Fruit fly (Drosophila melanogaster) whole organism, embryonic: ENCODE measurements around the gene Fit2.
A peak's percentile ranks its signal among the peaks of the same experiment; 100 is the strongest.

Experiments used
- ATbp ChIP-seq: fragments of 200-800 bp; sonication (Bioruptor generic); optimal IDR thresholded peaks from 2 replicates; lab custom pipeline; 2017; ENCODE audit warnings: missing biosample characterization, mild to moderate bottlenecking, missing genetic modification characterization, missing genetic modification reagents
- BEAF-32 ChIP-seq: fragments of 200-800 bp; sonication (Bioruptor generic); optimal IDR thresholded peaks from 3 replicates; lab custom pipeline; 2017; ENCODE audit warnings: missing biosample characterization, missing genetic modification characterization, mild to moderate bottlenecking, moderate library complexity, missing genetic modification reagents
- CG10654 ChIP-seq: fragments of 200-800 bp; sonication (Bioruptor generic); optimal IDR thresholded peaks from 2 replicates; lab custom pipeline; 2016; ENCODE audit warnings: missing biosample characterization, missing genetic modification characterization
- CG11085 ChIP-seq: fragments of 200-800 bp; sonication (Bioruptor generic); IDR thresholded peaks from 2 replicates; pipeline ENCODE4 v1.3.6; 2022; ENCODE audit warnings: missing biosample characterization, missing genetic modification characterization
- CG11695 ChIP-seq: fragments of 200-800 bp; sonication (Bioruptor generic); IDR thresholded peaks from 3 replicates; pipeline ENCODE4 v1.3.6; 2022; ENCODE audit warnings: missing biosample characterization, missing genetic modification characterization
- CG13624 ChIP-seq: fragments of 200-800 bp; sonication (Bioruptor generic); optimal IDR thresholded peaks from 2 replicates; lab custom pipeline; 2016; ENCODE audit warnings: missing biosample characterization, missing genetic modification characterization
- CG14014 ChIP-seq: fragments of 200-800 bp; sonication (Bioruptor generic); IDR thresholded peaks from 2 replicates; pipeline ENCODE4 v1.3.6; 2022; ENCODE audit warnings: missing biosample characterization, missing genetic modification characterization
- CG15269 ChIP-seq: fragments of 200-800 bp; sonication (Bioruptor generic); optimal IDR thresholded peaks from 2 replicates; lab custom pipeline; 2018; ENCODE audit warnings: missing biosample characterization, mild to moderate bottlenecking, missing genetic modification characterization, moderate library complexity
- CG16813 ChIP-seq: fragments of 200-800 bp; sonication (Bioruptor generic); IDR thresholded peaks from 3 replicates; pipeline ENCODE4 v1.3.6; 2022; ENCODE audit warnings: missing biosample characterization, missing genetic modification characterization; ENCODE audit not compliant: partially characterized antibody
- CG17361 ChIP-seq: fragments of 200-800 bp; sonication (Bioruptor generic); IDR thresholded peaks from 3 replicates; pipeline ENCODE4 v1.3.6; 2022; ENCODE audit warnings: missing biosample characterization, missing genetic modification characterization
- CG17612 ChIP-seq: fragments of 200-800 bp; sonication (Bioruptor generic); IDR thresholded peaks from 2 replicates; pipeline ENCODE4 v1.3.6; 2022; ENCODE audit warnings: missing biosample characterization, missing genetic modification characterization
- CG18262 ChIP-seq: fragments of 200-800 bp; optimal IDR thresholded peaks from 3 replicates; lab custom pipeline; 2019; ENCODE audit warnings: missing biosample characterization, mild to moderate bottlenecking, missing genetic modification characterization, moderate library complexity
- CG1832 ChIP-seq: fragments of 200-800 bp; sonication (Bioruptor generic); optimal IDR thresholded peaks from 2 replicates; lab custom pipeline; 2017; ENCODE audit warnings: missing biosample characterization, mild to moderate bottlenecking, missing genetic modification characterization, inconsistent platforms
- CG2712 ChIP-seq: fragments of 200-800 bp; optimal IDR thresholded peaks from 3 replicates; lab custom pipeline; 2019; ENCODE audit warnings: missing biosample characterization, mild to moderate bottlenecking, missing genetic modification characterization, moderate library complexity
- CG30431 ChIP-seq: fragments of 200-800 bp; sonication (Bioruptor generic); optimal IDR thresholded peaks from 2 replicates; lab custom pipeline; 2017; ENCODE audit warnings: missing biosample characterization, missing genetic modification characterization
- CG31388 ChIP-seq: fragments of 200-800 bp; sonication (Bioruptor generic); optimal IDR thresholded peaks from 2 replicates; lab custom pipeline; 2016; ENCODE audit warnings: missing biosample characterization, missing genetic modification characterization
- CG34422 ChIP-seq: fragments of 200-800 bp; sonication (Bioruptor generic); IDR thresholded peaks from 3 replicates; pipeline ENCODE4 v1.3.6; 2022; ENCODE audit warnings: missing biosample characterization, missing genetic modification characterization
- CG4617 ChIP-seq: fragments of 200-800 bp; sonication (Bioruptor generic); optimal IDR thresholded peaks from 3 replicates; lab custom pipeline; 2016; ENCODE audit warnings: missing biosample characterization, missing genetic modification characterization, borderline replicate concordance
- CG6854 ChIP-seq: fragments of 200-800 bp; sonication (Bioruptor generic); optimal IDR thresholded peaks from 3 replicates; lab custom pipeline; 2017; ENCODE audit warnings: missing biosample characterization, mild to moderate bottlenecking, missing genetic modification characterization
- CG7963 ChIP-seq: fragments of 200-800 bp; sonication (Bioruptor generic); IDR thresholded peaks from 3 replicates; pipeline ENCODE4 v1.3.6; 2022; ENCODE audit warnings: missing biosample characterization, missing genetic modification characterization; ENCODE audit not compliant: partially characterized antibody
- CG8359 ChIP-seq: fragments of 200-800 bp; sonication (Bioruptor generic); optimal IDR thresholded peaks from 2 replicates; lab custom pipeline; 2017; ENCODE audit warnings: missing biosample characterization, mild to moderate bottlenecking, missing genetic modification characterization, borderline replicate concordance
- CG8765 ChIP-seq: fragments of 200-800 bp; sonication (Bioruptor generic); IDR thresholded peaks from 2 replicates; pipeline ENCODE4 v1.3.6; 2022; ENCODE audit warnings: missing biosample characterization, missing genetic modification characterization
- CG9932 ChIP-seq: fragments of 200-800 bp; sonication (Bioruptor generic); IDR thresholded peaks from 2 replicates; pipeline ENCODE4 v1.3.6; 2022; ENCODE audit warnings: missing biosample characterization, missing genetic modification characterization
- Dll ChIP-seq: fragments of 200-800 bp; sonication (Bioruptor generic); IDR thresholded peaks from 4 replicates; pipeline ENCODE4 v1.3.6; 2022; ENCODE audit warnings: missing biosample characterization, missing genetic modification characterization; ENCODE audit not compliant: partially characterized antibody
- Dp ChIP-seq: fragments of 200-800 bp; sonication (Bioruptor generic); optimal IDR thresholded peaks from 2 replicates; lab custom pipeline; 2018; ENCODE audit warnings: missing biosample characterization, mild to moderate bottlenecking, missing genetic modification characterization, moderate library complexity
- HLH4C ChIP-seq: fragments of 200-800 bp; sonication (Bioruptor generic); IDR thresholded peaks from 3 replicates; pipeline ENCODE4 v1.3.6; 2022; ENCODE audit warnings: missing biosample characterization, missing genetic modification characterization; ENCODE audit not compliant: partially characterized antibody
- Hmr ChIP-seq: fragments of 200-800 bp; sonication (Bioruptor generic); optimal IDR thresholded peaks from 3 replicates; lab custom pipeline; 2017; ENCODE audit warnings: mild to moderate bottlenecking, missing biosample characterization, missing genetic modification reagents, missing genetic modification characterization
- Hr78 ChIP-seq, 2 experiments: fragments of 200-800 bp in 1 of 2; fragments of >200 bp in 1 of 2; sonication (Bioruptor generic) in 1 of 2; optimal IDR thresholded peaks; 2 replicates each; lab custom pipeline; 2017 to 2019; ENCODE audit warnings: missing biosample characterization in 2 of 2, missing genetic modification characterization in 2 of 2, mild to moderate bottlenecking in 1 of 2, moderate library complexity in 1 of 2
- Lpt ChIP-seq: fragments of >200 bp; optimal IDR thresholded peaks from 2 replicates; lab custom pipeline; 2018; ENCODE audit warnings: missing biosample characterization, missing genetic modification characterization
- Mes4 ChIP-seq: fragments of 200-800 bp; sonication (Bioruptor generic); optimal IDR thresholded peaks from 2 replicates; lab custom pipeline; 2016; ENCODE audit warnings: missing biosample characterization, missing genetic modification characterization
- Vsx1 ChIP-seq: fragments of 200-800 bp; sonication (Bioruptor generic); optimal IDR thresholded peaks from 2 replicates; lab custom pipeline; 2017; ENCODE audit warnings: missing biosample characterization, mild to moderate bottlenecking, missing genetic modification characterization, missing genetic modification reagents
- amos ChIP-seq: fragments of 200-800 bp; sonication (Bioruptor generic); IDR thresholded peaks from 2 replicates; pipeline ENCODE4 v1.3.6; 2022; ENCODE audit warnings: missing biosample characterization, missing genetic modification characterization; ENCODE audit not compliant: partially characterized antibody
- bbx ChIP-seq: fragments of 200-800 bp; sonication (Bioruptor generic); IDR thresholded peaks from 2 replicates; pipeline ENCODE4 v1.3.6; 2022; ENCODE audit warnings: missing biosample characterization, missing genetic modification characterization; ENCODE audit not compliant: partially characterized antibody
- cato ChIP-seq: fragments of 200-800 bp; sonication (Bioruptor generic); optimal IDR thresholded peaks from 2 replicates; lab custom pipeline; 2016; ENCODE audit warnings: missing biosample characterization, missing genetic modification characterization, borderline replicate concordance
- exex ChIP-seq: fragments of 200-800 bp; sonication (Bioruptor generic); optimal IDR thresholded peaks from 4 replicates; lab custom pipeline; 2018; ENCODE audit warnings: missing biosample characterization, mild to moderate bottlenecking, missing genetic modification characterization, moderate library complexity
- eyg ChIP-seq: fragments of 200-800 bp; sonication (Bioruptor generic); optimal IDR thresholded peaks from 3 replicates; lab custom pipeline; 2016; ENCODE audit warnings: missing biosample characterization, missing genetic modification characterization
- gem ChIP-seq: fragments of 200-800 bp; sonication (Bioruptor generic); optimal IDR thresholded peaks from 2 replicates; lab custom pipeline; 2019; ENCODE audit warnings: missing biosample characterization, mild to moderate bottlenecking, missing genetic modification characterization, moderate library complexity
- hbn ChIP-seq: fragments of 200-800 bp; sonication (Bioruptor generic); IDR thresholded peaks from 2 replicates; pipeline ENCODE4 v1.3.6; 2022; ENCODE audit warnings: missing biosample characterization, missing genetic modification characterization; ENCODE audit not compliant: partially characterized antibody
- ken ChIP-seq: fragments of 200-800 bp; sonication (Bioruptor generic); IDR thresholded peaks from 3 replicates; pipeline ENCODE4 v1.3.6; 2022; ENCODE audit warnings: missing biosample characterization, missing genetic modification characterization
- nerfin-2 ChIP-seq: fragments of 200-800 bp; sonication (Bioruptor generic); IDR thresholded peaks from 2 replicates; pipeline ENCODE4 v1.3.6; 2022; ENCODE audit warnings: missing biosample characterization, missing genetic modification characterization; ENCODE audit not compliant: partially characterized antibody
- nmo ChIP-seq: fragments of 200-800 bp; sonication (Bioruptor generic); optimal IDR thresholded peaks from 2 replicates; lab custom pipeline; 2018; ENCODE audit warnings: missing biosample characterization, mild to moderate bottlenecking, missing genetic modification characterization, moderate library complexity
- pb ChIP-seq: fragments of 200-800 bp; sonication (Bioruptor generic); optimal IDR thresholded peaks from 3 replicates; lab custom pipeline; 2016; ENCODE audit warnings: missing biosample characterization, missing genetic modification characterization
- ranshi ChIP-seq: fragments of 200-800 bp; sonication (Bioruptor generic); IDR thresholded peaks from 2 replicates; pipeline ENCODE4 v1.3.6; 2022; ENCODE audit warnings: missing biosample characterization, missing genetic modification characterization
- salm ChIP-seq: fragments of 200-800 bp; sonication (Bioruptor generic); optimal IDR thresholded peaks from 2 replicates; lab custom pipeline; 2018; ENCODE audit warnings: missing biosample characterization, mild to moderate bottlenecking, missing genetic modification characterization
- sima ChIP-seq: fragments of 200-800 bp; sonication (Bioruptor generic); optimal IDR thresholded peaks from 2 replicates; lab custom pipeline; 2016; ENCODE audit warnings: missing biosample characterization, missing genetic modification characterization
- sqz ChIP-seq: fragments of 200-800 bp; sonication (Bioruptor generic); optimal IDR thresholded peaks from 3 replicates; lab custom pipeline; 2018; ENCODE audit warnings: missing biosample characterization, mild to moderate bottlenecking, missing genetic modification characterization
- unc-4 ChIP-seq: fragments of 200-800 bp; sonication (Bioruptor generic); IDR thresholded peaks from 2 replicates; pipeline ENCODE4 v1.3.6; 2022; ENCODE audit warnings: missing biosample characterization, missing genetic modification characterization; ENCODE audit not compliant: partially characterized antibody
- vnd ChIP-seq: fragments of 200-800 bp; sonication (Bioruptor generic); IDR thresholded peaks from 3 replicates; pipeline ENCODE4 v1.3.6; 2022; ENCODE audit warnings: missing biosample characterization, missing genetic modification characterization; ENCODE audit not compliant: partially characterized antibody
- yki ChIP-seq: fragments of >200 bp; optimal IDR thresholded peaks from 3 replicates; lab custom pipeline; 2018
- zen2 ChIP-seq: fragments of 200-800 bp; sonication (Bioruptor generic); IDR thresholded peaks from 3 replicates; pipeline ENCODE4 v1.3.6; 2022; ENCODE audit warnings: missing biosample characterization, missing genetic modification characterization; ENCODE audit not compliant: partially characterized antibody

Gene Fit2

DNA sequence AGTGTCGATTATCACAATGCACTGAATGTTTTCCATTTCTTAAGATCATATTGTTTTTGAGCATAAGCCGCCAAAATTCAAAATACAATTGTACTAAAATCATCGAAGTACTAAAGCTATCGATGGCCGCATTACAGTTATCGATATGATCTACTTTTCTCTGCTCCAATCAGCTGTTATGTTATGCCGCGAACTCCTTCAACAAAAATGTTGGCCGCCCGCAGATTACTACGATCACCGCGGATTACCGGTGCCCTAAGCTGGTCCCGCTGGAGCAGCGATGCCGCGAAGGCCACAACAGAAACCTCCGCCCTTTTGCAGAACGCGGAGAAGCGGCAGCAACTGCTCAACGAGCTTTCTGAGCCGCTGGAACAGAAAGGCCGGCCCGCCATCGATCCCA lies 11.4 kb downstream of the Fit2 start, which contains the start of gene beg (continued):
- TF ChIP-seq CG8765 (no peak), amos (GFP tag; lab: Robert Waterston, UW) (peak; percentile 56; the same call in 1 of the 2 replicates), ken (GFP tag; lab: Robert Waterston, UW) (no peak), hbn (peak; percentile 66), Vsx1 (GFP tag; lab: Kevin White, UChicago) (no peak), ATbp (GFP tag; lab: Kevin White, UChicago) (no peak), CG17612 (no peak), CG7963 (GFP tag; lab: Robert Waterston, UW) (peak; percentile 59), CG17361 (GFP tag; lab: Robert Waterston, UW) (no peak), CG13624 (no peak), Hr78 (GFP tag; optimal IDR thresholded peaks at IDR 0.05; lab: Kevin White, UChicago) (no peak), CG4617 (GFP tag; lab: Kevin White, UChicago) (no peak), Hmr (GFP tag; lab: Kevin White, UChicago) (no peak), CG11695 (GFP tag; lab: Robert Waterston, UW) (no peak), ranshi (GFP tag; lab: Robert Waterston, UW) (no peak), vnd (GFP tag; lab: Robert Waterston, UW) (peak; percentile 49; the same call in 2 of the 3 replicates), CG16813 (GFP tag; lab: Robert Waterston, UW) (peak; percentile 61; the same call in 2 of the 3 replicates), nmo (no peak), exex (no peak), Lpt (GFP tag; lab: Kevin White, UChicago) (no peak), CG11085 (GFP tag; lab: Robert Waterston, UW) (no peak), Dp (GFP tag; lab: Kevin White, UChicago) (peak; percentile 90), CG6854 (GFP tag; lab: Kevin White, UChicago) (no peak), CG10654 (GFP tag; lab: Kevin White, UChicago) (no peak), CG30431 (no peak), Dll (peak; percentile 79), yki (lab: Kevin White, UChicago) (no peak), CG8359 (GFP tag; lab: Kevin White, UChicago) (no peak), pb (GFP tag; lab: Kevin White, UChicago) (no peak), nerfin-2 (peak; percentile 79), gem (tag; lab: Kevin White, UChicago) (no peak), CG34422 (GFP tag; lab: Robert Waterston, UW) (no peak), cato (GFP tag; lab: Kevin White, UChicago) (no peak), sima (no peak), Mes4 (GFP tag; lab: Kevin White, UChicago) (no peak), CG1832 (GFP tag; lab: Kevin White, UChicago) (no peak), CG18262 (tag; lab: Kevin White, UChicago) (no peak), HLH4C (GFP tag; lab: Robert Waterston, UW) (peak; percentile 81), CG15269 (tag; lab: Kevin White, UChicago) (no peak), zen2 (GFP tag; lab: Robert Waterston, UW) (peak; percentile 83; the same call in 2 of the 3 replicates), CG14014 (GFP tag; lab: Robert Waterston, UW) (no peak), salm (tag; lab: Kevin White, UChicago) (no peak), CG31388 (GFP tag; lab: Kevin White, UChicago) (no peak), CG9932 (no peak), eyg (GFP tag; lab: Kevin White, UChicago) (no peak), unc-4 (peak; percentile 72), bbx (GFP tag; lab: Robert Waterston, UW) (peak; percentile 79), CG2712 (tag; lab: Kevin White, UChicago) (no peak), BEAF-32 (GFP tag; lab: Kevin White, UChicago) (peak; percentile 60), sqz (GFP tag; lab: Kevin White, UChicago) (no peak)
